Worm (Caenorhabditis elegans) whole organism, mixed stage, embryonic: ENCODE results near the gene F36H5.12.
"Not testable (repeated sequence)": the region's sequence is repeated elsewhere in the genome, so short reads cannot be mapped to it uniquely, and the experiment has no call there.

Experiments
- bed-3 ChIP-seq: fragments of 200-800 bp; sonication (Bioruptor generic); optimal IDR thresholded peaks from 3 replicates; lab custom pipeline; 2018; ENCODE audit warnings: mild to moderate bottlenecking, missing genetic modification characterization, moderate library complexity, missing compliant biosample characterization
- nhr-237 ChIP-seq: fragments of 150-350 bp; optimal IDR thresholded peaks from 2 replicates; lab custom pipeline; 2014; ENCODE audit warnings: missing biosample characterization, missing genetic modification characterization
- zip-8 ChIP-seq: fragments of 150-350 bp; optimal IDR thresholded peaks from 2 replicates; lab custom pipeline; 2014; ENCODE audit warnings: missing biosample characterization, missing genetic modification characterization

DNA sequence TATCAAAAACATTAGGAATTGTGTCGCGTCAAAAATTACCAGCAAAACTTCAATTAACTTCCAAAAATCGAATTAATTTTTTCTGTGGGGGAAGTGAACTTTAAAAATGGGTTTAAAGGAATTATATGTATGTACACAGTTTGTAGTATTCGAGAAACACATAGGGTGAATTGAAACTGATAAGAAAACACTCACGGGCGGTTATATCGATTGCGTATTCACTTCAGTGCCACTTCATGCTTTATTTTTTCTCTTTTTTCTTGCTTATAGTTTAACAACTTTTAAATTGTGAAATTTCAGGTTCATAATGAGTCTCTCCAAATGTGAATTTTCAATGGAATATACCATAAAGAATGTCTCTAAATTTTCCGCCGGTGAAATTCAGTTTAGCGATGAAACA is 28.7 kb downstream of the F36H5.12 start, which contains the start of gene math-26:
- TF ChIP-seq nhr-237 (tag; lab: Kevin White, UChicago); bed-3; zip-8 (tag; lab: Kevin White, UChicago): not testable (repeated sequence)
